Worm (Caenorhabditis elegans): Measurements from ENCODE around the gene fbxb-37.

Gene fbxb-37

DNA sequence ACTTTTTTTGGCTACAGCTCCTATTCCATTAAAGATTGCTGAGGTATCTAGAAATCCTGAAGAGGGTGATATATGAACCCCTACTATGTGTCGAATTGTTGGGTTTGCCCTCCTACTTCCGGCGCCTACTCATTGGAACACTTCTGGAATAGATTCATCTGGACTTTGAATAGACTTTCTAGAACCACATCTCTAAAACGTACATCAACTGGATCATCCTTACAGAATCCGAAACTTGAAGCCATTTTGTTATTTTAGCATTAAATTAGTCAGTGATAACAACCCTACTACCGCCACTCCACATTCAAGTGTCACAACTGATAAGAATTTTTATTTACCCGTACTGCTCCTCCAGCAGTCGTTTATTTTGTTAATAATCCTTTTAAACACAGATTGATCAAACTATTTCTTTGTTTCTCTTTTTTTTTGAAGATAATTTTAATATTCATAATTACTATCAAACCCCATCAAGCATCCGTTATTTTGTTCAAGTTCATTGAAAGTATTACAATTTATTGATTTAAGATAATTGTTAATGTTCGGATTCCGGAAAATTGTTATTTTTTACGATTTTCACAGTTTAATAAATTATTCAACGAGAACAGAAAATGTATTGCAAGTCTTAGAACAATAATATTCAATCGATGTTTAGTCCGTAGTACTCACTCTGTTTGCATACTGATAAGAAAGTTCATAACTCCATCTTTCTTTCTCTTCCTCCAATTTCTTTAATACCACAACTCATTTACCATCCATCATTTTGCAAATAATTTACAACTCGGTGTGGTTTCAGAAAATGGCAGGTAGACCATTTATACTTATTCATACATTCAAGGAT, 5.7 kb upstream of the fbxb-37 start, which contains the start of gene math-42:
TSS of gene math-42 (plus strand) at position 788 of the 838 bp plus-strand sequence.
- TF ChIP-seq lsl-1 (GFP tag; optimal IDR thresholded peaks at IDR 0.05) (no peak), nhr-80 (tag; optimal IDR thresholded peaks at IDR 0.05) (peak; percentile 27)

DNA sequence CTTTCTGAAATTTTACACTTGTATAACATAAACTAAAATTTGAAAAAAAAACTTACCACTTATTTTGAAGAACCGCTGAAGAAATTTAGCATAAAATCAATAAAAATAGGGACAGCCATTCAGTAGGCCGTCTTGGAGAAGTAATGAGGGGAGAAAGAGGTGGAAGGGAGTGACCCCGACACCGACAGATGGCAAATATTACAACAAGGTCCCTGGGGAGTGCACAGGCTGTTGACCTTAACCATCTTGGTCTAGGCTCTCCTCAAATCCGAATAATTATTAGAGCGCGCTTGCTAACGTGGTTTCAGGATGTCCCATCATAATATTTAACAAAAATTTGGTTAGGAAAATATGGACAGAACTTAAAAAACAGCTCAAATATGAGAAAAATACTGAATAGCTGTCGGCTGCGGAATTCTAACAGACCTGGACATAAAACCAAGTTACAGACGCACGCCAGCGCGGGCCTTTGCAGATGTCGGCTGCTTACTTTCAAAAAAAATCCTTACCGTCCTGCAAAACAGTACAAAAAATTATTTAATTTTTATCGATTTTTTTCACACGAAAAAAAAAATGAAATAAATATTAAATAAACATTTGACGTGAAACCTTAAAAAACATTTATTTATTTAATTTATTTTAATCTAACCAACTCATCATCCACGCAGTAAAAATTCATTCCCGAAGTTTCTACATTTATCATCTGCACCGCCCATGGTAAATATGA, 1.4 kb upstream of the fbxb-37 start, which contains the start of gene T16A1.2:
TSS of gene T16A1.2 (plus strand) at position 677 of the 727 bp plus-strand sequence.
- TF ChIP-seq nfyb-1 (GFP tag; IDR thresholded peaks at IDR 0.05) (no peak), ceh-91 (GFP tag; IDR thresholded peaks at IDR 0.05) (no peak), T26A5.8 (tag; optimal IDR thresholded peaks at IDR 0.05) (no peak), attf-5 (GFP tag; optimal IDR thresholded peaks at IDR 0.05) (no peak), attf-3 (GFP tag; conservative IDR thresholded peaks at IDR 0.05) (no peak), xnd-1 (tag; optimal IDR thresholded peaks at IDR 0.05) (no peak), sea-2 (GFP tag; IDR thresholded peaks at IDR 0.05) (no peak), aptf-2 (GFP tag; conservative IDR thresholded peaks at IDR 0.05) (no peak), dpl-1 (GFP tag; optimal IDR thresholded peaks at IDR 0.05) (no peak), atf-7 (tag; optimal IDR thresholded peaks at IDR 0.05) (no peak), snpc-1.3 (tag; optimal IDR thresholded peaks at IDR 0.05; ENCODE audit: insufficient read depth) (no peak), aptf-3 (GFP tag; IDR thresholded peaks at IDR 0.05) (no peak)

DNA sequence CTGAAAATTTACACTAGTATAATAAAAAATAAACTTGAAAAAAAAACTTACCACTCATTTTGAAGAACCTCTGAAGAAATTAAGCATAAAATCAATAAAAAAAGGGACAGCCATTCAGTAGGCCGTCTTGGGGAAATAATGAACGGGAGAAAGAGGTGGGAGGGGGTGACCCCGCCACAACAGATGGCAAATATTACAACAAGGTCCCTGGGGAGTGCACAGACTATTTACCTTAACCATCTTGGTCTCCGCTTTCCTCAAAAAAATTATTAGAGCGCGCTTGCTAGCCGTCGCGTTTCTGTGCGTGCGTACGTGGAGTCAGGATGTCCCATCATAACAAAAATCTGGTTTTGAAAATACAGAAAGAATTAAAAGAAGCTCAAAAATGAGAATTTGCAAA, 1.7 kb downstream of the fbxb-37 start, which contains the start of gene T16A1.10:
TSS of gene T16A1.10 (minus strand) at position 123 of the 400 bp plus-strand sequence.
- no peak for TF ChIP-seq ztf-6 (GFP tag; IDR thresholded peaks at IDR 0.05)

DNA sequence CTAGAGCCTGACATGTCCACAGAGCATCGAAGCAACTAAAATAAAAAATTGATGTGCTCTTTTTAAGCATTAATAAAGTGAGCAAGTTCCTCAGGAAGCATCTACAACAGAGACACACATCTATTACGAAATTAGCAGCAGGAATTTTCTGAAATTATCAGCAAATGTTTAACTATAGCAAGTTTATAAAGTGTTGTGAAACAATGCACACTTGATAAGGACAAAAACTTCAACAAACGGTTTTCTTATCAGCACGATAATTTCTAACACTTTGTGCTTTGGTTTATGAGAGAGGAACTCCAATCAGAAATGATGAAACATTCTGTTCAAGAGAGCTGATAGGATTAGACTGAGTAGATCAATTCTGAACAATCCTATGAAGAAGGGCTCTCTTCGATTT, 3.1 kb downstream of the fbxb-37 start, which contains the start of gene trpl-5:
TSS of gene trpl-5 (minus strand) at position 32 of the 400 bp plus-strand sequence.
- peak; percentile 76 for TF ChIP-seq nhr-80 (tag; optimal IDR thresholded peaks at IDR 0.05)
- TF ChIP-seq cebp-1 (GFP tag; IDR thresholded peaks at IDR 0.05), result peak; percentile 56; the same call in 1 of the 2 replicates
- no peak for TF ChIP-seq cebp-1 (tag; optimal IDR thresholded peaks at IDR 0.05)
- TF ChIP-seq sdz-38 (tag; optimal IDR thresholded peaks at IDR 0.05), result no peak
- no peak for TF ChIP-seq madf-3 (GFP tag; IDR thresholded peaks at IDR 0.05)
- TF ChIP-seq ztf-18 (tag; optimal IDR thresholded peaks at IDR 0.05), result no peak
- peak; percentile 15 for TF ChIP-seq pha-4 (tag; optimal IDR thresholded peaks at IDR 0.05)
- no peak for TF ChIP-seq ets-4 (GFP tag; optimal IDR thresholded peaks at IDR 0.05)

DNA sequence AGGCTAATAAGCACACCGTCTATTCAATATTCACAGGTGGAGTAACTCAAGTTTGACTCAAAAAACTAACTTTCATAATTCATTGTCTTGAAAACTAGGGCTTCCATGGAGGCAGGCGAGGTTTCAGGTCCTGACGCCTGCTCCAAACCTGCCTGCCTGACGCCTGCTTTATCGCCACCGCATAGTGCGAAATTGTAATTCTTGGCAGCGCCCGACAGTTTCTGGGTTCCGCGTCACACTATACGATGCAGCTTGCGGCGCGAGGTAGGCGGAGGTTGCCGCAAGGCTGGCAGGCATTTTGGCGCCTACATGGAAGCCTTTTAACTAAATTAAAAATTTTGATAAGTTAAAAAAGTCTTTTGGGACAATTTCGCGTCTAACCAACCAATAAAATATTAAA, 6.5 kb downstream of the fbxb-37 start:
- no peak for TF ChIP-seq nhr-27 (tag; optimal IDR thresholded peaks at IDR 0.05)
- peak; percentile 14 for TF ChIP-seq snpc-1.1 (tag; optimal IDR thresholded peaks at IDR 0.05; ENCODE audit: insufficient read depth)
- no peak for TF ChIP-seq lag-1 (GFP tag; IDR thresholded peaks at IDR 0.05)
- no peak for TF ChIP-seq lsy-27 (tag; optimal IDR thresholded peaks at IDR 0.05; ENCODE audit: borderline replicate concordance, insufficient read depth)
- TF ChIP-seq ztf-18 (tag; optimal IDR thresholded peaks at IDR 0.05), result no peak
- no peak for TF ChIP-seq ceh-27 (GFP tag; optimal IDR thresholded peaks at IDR 0.05)
- TF ChIP-seq F37B4.10 (GFP tag; IDR thresholded peaks at IDR 0.05), result 0 out of 2 replicates have a peak, but pooled peaks have one; percentile 65
- TF ChIP-seq dpff-1 (tag; optimal IDR thresholded peaks at IDR 0.05), result no peak
- no peak for TF ChIP-seq B0019.2 (GFP tag; conservative IDR thresholded peaks at IDR 0.05)
- no peak for TF ChIP-seq madf-10 (tag; optimal IDR thresholded peaks at IDR 0.05)
- no peak for TF ChIP-seq C17E4.6 (GFP tag; IDR thresholded peaks at IDR 0.05)
- TF ChIP-seq ceh-100 (GFP tag; IDR thresholded peaks at IDR 0.05), result no peak
- TF ChIP-seq sdz-38 (tag; optimal IDR thresholded peaks at IDR 0.05), result no peak
- no peak for TF ChIP-seq hlh-26 (GFP tag; conservative IDR thresholded peaks at IDR 0.05)
- no peak for TF ChIP-seq Y67H2A.10 (GFP tag; conservative IDR thresholded peaks at IDR 0.05)
- no peak for TF ChIP-seq attf-3 (GFP tag; conservative IDR thresholded peaks at IDR 0.05)
- TF ChIP-seq zfh-2 (GFP tag; conservative IDR thresholded peaks at IDR 0.05), result peak; percentile 66
- no peak for TF ChIP-seq Y53F4B.3 (GFP tag; IDR thresholded peaks at IDR 0.05)
- TF ChIP-seq F33H1.4 (GFP tag; IDR thresholded peaks at IDR 0.05), result no peak
- no peak for TF ChIP-seq F49E8.2 (tag; optimal IDR thresholded peaks at IDR 0.05; ENCODE audit: insufficient read depth)
